Fruit fly (Drosophila melanogaster): ENCODE measurements around the gene SH3PX1.

DNA sequence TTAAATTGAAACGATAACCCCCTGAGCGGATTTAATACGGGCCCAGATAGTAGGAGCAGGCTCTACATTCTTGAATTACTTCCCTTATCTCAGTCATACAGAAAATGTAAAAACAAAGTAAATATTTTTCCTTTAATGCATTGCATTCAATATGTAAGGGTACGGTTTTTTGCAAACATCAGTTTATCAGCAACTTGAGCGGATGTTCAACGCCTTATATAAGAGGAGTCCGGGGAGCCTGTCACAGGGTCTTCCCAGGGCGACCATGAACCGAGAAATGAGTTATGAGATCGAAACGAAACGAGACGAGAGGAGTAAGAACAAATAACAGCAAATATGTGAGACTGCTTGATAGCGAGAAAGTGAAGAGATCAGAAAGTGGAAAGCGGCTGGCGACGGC is 3.0 kb upstream of the SH3PX1 start:
- TF ChIP-seq CG4820 (GFP tag; optimal IDR thresholded peaks at IDR 0.05) (no peak), Fer1 (GFP tag; optimal IDR thresholded peaks at IDR 0.05) (no peak), tll (GFP tag; optimal IDR thresholded peaks at IDR 0.05) (no peak), CG17912 (GFP tag; optimal IDR thresholded peaks at IDR 0.05) (no peak), corto (GFP tag; optimal IDR thresholded peaks at IDR 0.05) (no peak), Sox100B (GFP tag; optimal IDR thresholded peaks at IDR 0.05) (no peak), insv (GFP tag; optimal IDR thresholded peaks at IDR 0.05) (no peak), Gug (GFP tag; IDR thresholded peaks at IDR 0.05) (no peak)

All from whole organism, embryonic.